Worm (Caenorhabditis elegans): ENCODE data around the gene ubc-7.

- TF ChIP-seq F13C5.2 (tag; optimal IDR thresholded peaks at IDR 0.05) (no peak), tbx-11 (GFP tag; IDR thresholded peaks at IDR 0.05) (no peak), tbx-37 (GFP tag; conservative IDR thresholded peaks at IDR 0.05) (no peak), aly-1 (tag; optimal IDR thresholded peaks at IDR 0.05) (no peak), ceh-36 (tag; optimal IDR thresholded peaks at IDR 0.05) (no peak), ama-1 (optimal IDR thresholded peaks at IDR 0.05) (no peak), ceh-13 (GFP tag; optimal IDR thresholded peaks at IDR 0.05) (no peak), hmbx-1 (tag; optimal IDR thresholded peaks at IDR 0.05) (no peak), flt-1 (GFP tag; IDR thresholded peaks at IDR 0.05) (no peak), pes-1 (GFP tag; IDR thresholded peaks at IDR 0.05) (no peak), hmg-4 (GFP tag; optimal IDR thresholded peaks at IDR 0.05) (no peak), B0310.2 (tag; optimal IDR thresholded peaks at IDR 0.05) (no peak), tra-4 (tag; optimal IDR thresholded peaks at IDR 0.05) (no peak)
Measured at ce11 chrIII:9608650-9609049, 22.3 kb downstream of the ubc-7 start, which contains the start of gene clec-161.

Measured in whole organism, early embryonic.